Worm (Caenorhabditis elegans) whole organism, L3 larva: Measurements from ENCODE around the gene idpb-2.

ENCODE experiments used
- R02D3.7 ChIP-seq: fragments of 150-350 bp; optimal IDR thresholded peaks from 2 replicates; lab custom pipeline; 2014; ENCODE audit warnings: missing biosample characterization, missing genetic modification characterization
- ZK546.5 ChIP-seq: sonication (generic microtip); optimal IDR thresholded peaks from 2 replicates; lab custom pipeline; 2017; ENCODE audit warnings: missing biosample characterization, missing genetic modification characterization
- aly-2 ChIP-seq: fragments of 150-350 bp; optimal IDR thresholded peaks from 2 replicates; lab custom pipeline; 2014; ENCODE audit warnings: missing biosample characterization, missing genetic modification characterization
- ama-1 ChIP-seq: fragments of 150-350 bp; optimal IDR thresholded peaks from 2 replicates; lab custom pipeline; 2018
- ceh-16 ChIP-seq: sonication (generic microtip); optimal IDR thresholded peaks from 2 replicates; lab custom pipeline; 2017; ENCODE audit warnings: missing biosample characterization, missing genetic modification characterization
- ceh-28 ChIP-seq: fragments of 150-350 bp; optimal IDR thresholded peaks from 2 replicates; lab custom pipeline; 2014; ENCODE audit warnings: missing biosample characterization, missing genetic modification reagents, missing genetic modification characterization
- ceh-82 ChIP-seq: fragments of 150-350 bp; optimal IDR thresholded peaks from 2 replicates; lab custom pipeline; 2014; ENCODE audit warnings: missing biosample characterization, missing genetic modification characterization
- ceh-9 ChIP-seq: sonication (generic microtip); optimal IDR thresholded peaks from 2 replicates; lab custom pipeline; 2018; ENCODE audit warnings: missing biosample characterization, missing genetic modification characterization
- daf-12 ChIP-seq: fragments of 150-350 bp; optimal IDR thresholded peaks from 2 replicates; lab custom pipeline; 2014; ENCODE audit warnings: missing biosample characterization, missing genetic modification reagents, missing genetic modification characterization
- egl-27 ChIP-seq: sonication (generic microtip); optimal IDR thresholded peaks from 4 replicates; lab custom pipeline; 2017; ENCODE audit warnings: missing biosample characterization, missing genetic modification reagents, missing genetic modification characterization
- egl-5 ChIP-seq: fragments of 150-350 bp; optimal IDR thresholded peaks from 2 replicates; lab custom pipeline; 2017; ENCODE audit warnings: missing biosample characterization, missing genetic modification reagents, missing genetic modification characterization, inconsistent platforms
- elt-1 ChIP-seq: fragments of 150-350 bp; optimal IDR thresholded peaks from 2 replicates; lab custom pipeline; 2014; ENCODE audit warnings: missing biosample characterization, missing genetic modification characterization
- elt-2 ChIP-seq: sonication (generic microtip); optimal IDR thresholded peaks from 2 replicates; lab custom pipeline; 2016; ENCODE audit warnings: missing genetic modification reagents, mild to moderate bottlenecking, missing genetic modification characterization, missing compliant biosample characterization
- elt-3 ChIP-seq, 3 experiments: fragments of 150-350 bp in 1 of 3; sonication (generic microtip) in 2 of 3; optimal IDR thresholded peaks; 2 replicates in 2 of 3; 4 replicates in 1 of 3; lab custom pipeline; 2014 to 2017; ENCODE audit warnings: missing biosample characterization in 3 of 3, missing genetic modification characterization in 3 of 3
- eor-1 ChIP-seq, 2 experiments: fragments of 150-350 bp; optimal IDR thresholded peaks; 2 replicates each; lab custom pipeline; 2014 to 2018; ENCODE audit warnings: missing biosample characterization in 2 of 2, missing genetic modification characterization in 2 of 2
- fkh-10 ChIP-seq: sonication (generic microtip); optimal IDR thresholded peaks from 2 replicates; lab custom pipeline; 2017; ENCODE audit warnings: missing biosample characterization, missing genetic modification reagents, missing genetic modification characterization
- fkh-2 ChIP-seq: fragments of 150-350 bp; optimal IDR thresholded peaks from 2 replicates; lab custom pipeline; 2014; ENCODE audit warnings: missing biosample characterization, missing genetic modification reagents, missing genetic modification characterization
- fos-1 ChIP-seq: fragments of 150-350 bp; optimal IDR thresholded peaks from 2 replicates; lab custom pipeline; 2014; ENCODE audit warnings: missing biosample characterization, missing genetic modification characterization
- hmg-11 ChIP-seq: sonication (generic microtip); optimal IDR thresholded peaks from 2 replicates; lab custom pipeline; 2016; ENCODE audit warnings: missing genetic modification characterization, missing compliant biosample characterization
- jun-1 ChIP-seq: fragments of 150-350 bp; optimal IDR thresholded peaks from 2 replicates; lab custom pipeline; 2014; ENCODE audit warnings: missing biosample characterization, missing genetic modification reagents, missing genetic modification characterization
- lin-15B ChIP-seq: fragments of 150-350 bp; optimal IDR thresholded peaks from 2 replicates; lab custom pipeline; 2014; ENCODE audit warnings: missing biosample characterization, missing genetic modification characterization
- lin-39 ChIP-seq: fragments of 150-350 bp; optimal IDR thresholded peaks from 2 replicates; lab custom pipeline; 2018; ENCODE audit warnings: missing biosample characterization, missing genetic modification reagents, missing genetic modification characterization
- lsy-12 ChIP-seq: sonication (generic microtip); optimal IDR thresholded peaks from 2 replicates; lab custom pipeline; 2016; ENCODE audit warnings: mild to moderate bottlenecking, missing genetic modification characterization, missing compliant biosample characterization
- mml-1 ChIP-seq: fragments of 150-350 bp; sonication (generic microtip); optimal IDR thresholded peaks from 3 replicates; lab custom pipeline; 2014; ENCODE audit warnings: missing biosample characterization, missing genetic modification characterization
- nfya-1 ChIP-seq: sonication (generic microtip); optimal IDR thresholded peaks from 2 replicates; lab custom pipeline; 2017; ENCODE audit warnings: missing genetic modification characterization, mild to moderate bottlenecking, missing compliant biosample characterization, antibody characterized with exemption, moderate library complexity; ENCODE audit not compliant: insufficient read depth
- nhr-11 ChIP-seq: fragments of 150-350 bp; optimal IDR thresholded peaks from 2 replicates; lab custom pipeline; 2014; ENCODE audit warnings: missing biosample characterization, missing genetic modification characterization
- nhr-12 ChIP-seq: fragments of 150-350 bp; optimal IDR thresholded peaks from 2 replicates; lab custom pipeline; 2014; ENCODE audit warnings: missing biosample characterization, missing genetic modification characterization
- nhr-23 ChIP-seq: fragments of 150-350 bp; optimal IDR thresholded peaks from 2 replicates; lab custom pipeline; 2014; ENCODE audit warnings: missing biosample characterization, missing genetic modification reagents, missing genetic modification characterization
- nhr-237 ChIP-seq: fragments of 150-350 bp; optimal IDR thresholded peaks from 2 replicates; lab custom pipeline; 2014; ENCODE audit warnings: missing biosample characterization, missing genetic modification characterization
- nhr-25 ChIP-seq: sonication (generic microtip); optimal IDR thresholded peaks from 2 replicates; lab custom pipeline; 2017; ENCODE audit warnings: missing biosample characterization, missing genetic modification characterization
- nhr-28 ChIP-seq: fragments of 150-350 bp; optimal IDR thresholded peaks from 2 replicates; lab custom pipeline; 2014; ENCODE audit warnings: missing biosample characterization, missing genetic modification characterization
- nhr-43 ChIP-seq: sonication (generic microtip); optimal IDR thresholded peaks from 2 replicates; lab custom pipeline; 2016; ENCODE audit warnings: mild to moderate bottlenecking, missing genetic modification characterization, missing compliant biosample characterization; ENCODE audit not compliant: poor library complexity, severe bottlenecking
- nhr-67 ChIP-seq: fragments of 150-350 bp; optimal IDR thresholded peaks from 2 replicates; lab custom pipeline; 2014; ENCODE audit warnings: missing biosample characterization, missing genetic modification characterization
- nhr-76 ChIP-seq: fragments of 150-350 bp; sonication (generic microtip); optimal IDR thresholded peaks from 5 replicates; lab custom pipeline; 2014; ENCODE audit warnings: missing biosample characterization, missing genetic modification characterization
- nhr-77 ChIP-seq: fragments of 150-350 bp; optimal IDR thresholded peaks from 2 replicates; lab custom pipeline; 2014; ENCODE audit warnings: missing biosample characterization, missing genetic modification characterization
- pha-4 ChIP-seq: fragments of 150-350 bp; optimal IDR thresholded peaks from 2 replicates; lab custom pipeline; 2014; ENCODE audit warnings: missing biosample characterization, missing genetic modification reagents, missing genetic modification characterization
- pqm-1 ChIP-seq: fragments of 150-350 bp; optimal IDR thresholded peaks from 2 replicates; lab custom pipeline; 2017; ENCODE audit warnings: missing biosample characterization, missing genetic modification characterization, inconsistent platforms
- skn-1 ChIP-seq: fragments of 150-350 bp; optimal IDR thresholded peaks from 2 replicates; lab custom pipeline; 2014; ENCODE audit warnings: missing biosample characterization, missing genetic modification characterization
- snpc-4 ChIP-seq: fragments of 150-350 bp; optimal IDR thresholded peaks from 2 replicates; lab custom pipeline; 2014; ENCODE audit warnings: missing biosample characterization, missing genetic modification characterization
- tbx-2 ChIP-seq: sonication (generic microtip); optimal IDR thresholded peaks from 2 replicates; lab custom pipeline; 2016; ENCODE audit warnings: mild to moderate bottlenecking, missing genetic modification characterization, missing compliant biosample characterization
- unc-39 ChIP-seq: sonication (generic microtip); optimal IDR thresholded peaks from 4 replicates; lab custom pipeline; 2017; ENCODE audit warnings: missing biosample characterization, missing genetic modification characterization
- unc-62 ChIP-seq: fragments of 150-350 bp; sonication (generic microtip); optimal IDR thresholded peaks from 4 replicates; lab custom pipeline; 2014; ENCODE audit warnings: missing biosample characterization, missing genetic modification reagents, missing genetic modification characterization
- zag-1 ChIP-seq: fragments of 150-350 bp; optimal IDR thresholded peaks from 2 replicates; lab custom pipeline; 2014; ENCODE audit warnings: missing biosample characterization, missing genetic modification characterization
- ztf-11 ChIP-seq: fragments of 150-350 bp; optimal IDR thresholded peaks from 2 replicates; lab custom pipeline; 2014; ENCODE audit warnings: missing biosample characterization, missing genetic modification characterization
- ztf-4 ChIP-seq: fragments of 150-350 bp; optimal IDR thresholded peaks from 2 replicates; lab custom pipeline; 2014; ENCODE audit warnings: missing biosample characterization, missing genetic modification characterization

idpb-2 gene

DNA sequence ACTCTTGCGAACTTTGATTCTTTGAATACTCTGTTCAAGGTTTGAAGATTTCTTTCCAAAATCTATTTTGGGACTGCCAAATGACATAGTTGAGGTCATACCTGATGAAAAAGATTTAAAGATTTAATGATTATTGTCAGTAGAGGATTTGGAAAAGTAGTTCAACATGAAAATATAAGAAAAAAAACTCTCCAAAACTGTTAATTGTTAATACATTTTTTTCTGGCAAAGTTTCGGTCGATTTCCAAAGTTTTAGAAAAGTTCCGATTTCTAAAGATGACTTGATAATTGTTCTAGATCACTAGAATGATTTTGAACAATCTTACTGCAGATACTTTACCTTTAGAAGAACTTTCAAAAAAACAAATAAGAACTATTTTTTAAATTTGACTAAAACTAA lies 1.8 kb upstream of the idpb-2 start, which contains the start of gene C27A2.7:
C27A2.7 (minus strand) TSS at position 101 of the 400 bp plus-strand sequence.
- TF ChIP-seq ceh-82 (tag; lab: Kevin White, UChicago) = no peak
- no peak for TF ChIP-seq nhr-28 (tag; lab: Kevin White, UChicago)
- TF ChIP-seq mml-1 (tag; lab: Kevin White, UChicago) = no peak
- no peak for TF ChIP-seq elt-2 (tag; lab: Kevin White, UChicago)
- TF ChIP-seq snpc-4 (tag; lab: Kevin White, UChicago) = no peak
- no peak for TF ChIP-seq pha-4 (tag; lab: Kevin White, UChicago)
- no peak for TF ChIP-seq lsy-12
- TF ChIP-seq fkh-2 (tag; lab: Kevin White, UChicago) = no peak
- no peak for TF ChIP-seq nhr-12 (tag; lab: Kevin White, UChicago)
- no peak for TF ChIP-seq nhr-25 (tag; lab: Kevin White, UChicago)
- TF ChIP-seq elt-3 (tag; optimal IDR thresholded peaks at IDR 0.05; lab: Kevin White, UChicago) = no peak
- no peak for TF ChIP-seq ama-1
- TF ChIP-seq nfya-1 (tag; lab: Kevin White, UChicago) = no peak
- no peak for TF ChIP-seq fkh-10 (GFP tag; lab: Kevin White, UChicago)
- no peak for TF ChIP-seq egl-5 (tag; lab: Kevin White, UChicago)

ce11 chrII:5067927-5068326 lies 1.5 kb downstream of the idpb-2 start, which contains the start of gene C27A2.8:
Gene C27A2.8, minus strand, starts transcription at chrII:5068043.
- no peak for TF ChIP-seq nhr-77
- TF ChIP-seq fkh-2 (tag; lab: Kevin White, UChicago) = no peak
- TF ChIP-seq pha-4 (tag; lab: Kevin White, UChicago) = no peak
- TF ChIP-seq egl-27 (tag; lab: Kevin White, UChicago) = no peak

- TF ChIP-seq egl-5 (tag; lab: Kevin White, UChicago) (no peak), aly-2 (tag; lab: Kevin White, UChicago) (no peak), pqm-1 (no peak)
Measured at ce11 chrII:5066967-5067366, 2.5 kb downstream of the idpb-2 start.

DNA sequence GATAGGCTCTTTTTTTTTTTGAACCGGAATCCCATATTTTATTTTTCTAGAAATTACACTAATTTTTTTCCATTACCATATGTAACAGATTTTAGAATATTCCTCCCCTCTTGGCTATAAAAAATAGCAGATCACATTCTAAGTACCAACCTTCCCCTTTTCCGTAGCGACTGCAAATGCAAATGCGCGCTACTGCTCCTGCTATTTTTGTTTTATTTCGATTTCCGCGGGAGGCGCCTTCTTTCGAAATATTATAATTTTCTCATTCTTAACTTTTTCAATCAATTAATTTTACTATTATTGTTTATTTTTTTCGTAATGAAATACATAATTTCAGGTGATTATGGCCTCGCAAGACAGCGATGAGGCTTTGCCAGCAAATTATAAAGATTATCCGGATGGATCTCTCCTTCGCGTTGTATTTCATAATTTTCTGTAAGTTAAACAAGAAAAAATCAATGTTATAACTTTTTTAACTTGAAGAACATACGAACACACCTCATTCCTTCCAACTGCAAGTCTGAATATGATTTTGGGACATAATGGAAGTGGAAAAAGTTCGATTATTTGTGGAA lies 7.5 kb downstream of the idpb-2 start, which contains the start of gene smc-5:
smc-5 (plus strand) TSS at position 332 of the 575 bp plus-strand sequence.
- no peak for TF ChIP-seq aly-2 (tag; lab: Kevin White, UChicago)
- TF ChIP-seq snpc-4 (tag; lab: Kevin White, UChicago) = peak; percentile 86
- no peak for TF ChIP-seq ama-1
- TF ChIP-seq nhr-23 (tag; lab: Kevin White, UChicago) = peak; percentile 80
- TF ChIP-seq ceh-9 = no peak
- TF ChIP-seq nhr-12 (tag; lab: Kevin White, UChicago) = no peak
- TF ChIP-seq jun-1 (tag; lab: Kevin White, UChicago) = peak; percentile 2
- TF ChIP-seq unc-39 = no peak
- no peak for TF ChIP-seq nhr-25 (tag; lab: Kevin White, UChicago)
- TF ChIP-seq ceh-82 (tag; lab: Kevin White, UChicago) = no peak
- no peak for TF ChIP-seq nhr-11 (tag; lab: Kevin White, UChicago)
- peak; percentile 90 for TF ChIP-seq lin-15B (tag; lab: Kevin White, UChicago)
- TF ChIP-seq pqm-1 = peak; percentile 36
- TF ChIP-seq skn-1 (tag; lab: Kevin White, UChicago) = peak; percentile 57
- no peak for TF ChIP-seq egl-27 (tag; lab: Kevin White, UChicago)
- no peak for TF ChIP-seq ceh-28
- no peak for TF ChIP-seq nhr-237 (tag; lab: Kevin White, UChicago)
- no peak for TF ChIP-seq unc-62 (GFP tag; lab: Kevin White, UChicago)
- TF ChIP-seq hmg-11 (tag; lab: Kevin White, UChicago) = no peak
- no peak for TF ChIP-seq zag-1 (tag; lab: Kevin White, UChicago)
- no peak for TF ChIP-seq nhr-76
- no peak for TF ChIP-seq ztf-11 (tag; lab: Kevin White, UChicago)
- TF ChIP-seq eor-1 (tag; optimal IDR thresholded peaks at IDR 0.05; lab: Kevin White, UChicago) = no peak
- TF ChIP-seq lsy-12 = no peak
- TF ChIP-seq R02D3.7 (tag; lab: Kevin White, UChicago) = peak; percentile 23
- TF ChIP-seq tbx-2 (tag; lab: Kevin White, UChicago) = no peak
- TF ChIP-seq ceh-16 (tag; lab: Kevin White, UChicago) = no peak
- no peak for TF ChIP-seq nhr-77
- TF ChIP-seq ZK546.5 (tag; lab: Kevin White, UChicago) = no peak
- TF ChIP-seq ztf-4 (tag; lab: Kevin White, UChicago) = no peak
- no peak for TF ChIP-seq daf-12 (tag; lab: Kevin White, UChicago)
- peak; percentile 74 for TF ChIP-seq egl-5 (tag; lab: Kevin White, UChicago)
- peak; percentile 16 for TF ChIP-seq lin-39
- no peak for TF ChIP-seq nhr-67 (tag; lab: Kevin White, UChicago)
- TF ChIP-seq fos-1 = no peak
- no peak for TF ChIP-seq fkh-2 (tag; lab: Kevin White, UChicago)
- no peak for TF ChIP-seq nhr-28 (tag; lab: Kevin White, UChicago)
- TF ChIP-seq fkh-10 (GFP tag; lab: Kevin White, UChicago) = peak; percentile 13
- TF ChIP-seq mml-1 (tag; lab: Kevin White, UChicago) = no peak
- peak; percentile 81 for TF ChIP-seq nfya-1 (tag; lab: Kevin White, UChicago)
- no peak for TF ChIP-seq elt-1
- TF ChIP-seq nhr-43 (tag; lab: Kevin White, UChicago) = peak; percentile 51
